Fruit fly (Drosophila melanogaster): Measurements from ENCODE around the gene Aven.

The Aven gene

dm6 chrX:12579506-12579999, 49.9 kb downstream of the Aven start (continued):
- TF ChIP-seq Lpt (GFP tag; optimal IDR thresholded peaks at IDR 0.05): no peak
- TF ChIP-seq E2f1 (GFP tag; IDR thresholded peaks at IDR 0.05): peak; percentile 86
- TF ChIP-seq ssp (GFP tag; IDR thresholded peaks at IDR 0.05): peak; percentile 79
- peak; percentile 92 for TF ChIP-seq CG11456 (GFP tag; IDR thresholded peaks at IDR 0.05)
- peak; percentile 92 for TF ChIP-seq NC2β (GFP tag; optimal IDR thresholded peaks at IDR 0.05)
- no peak for TF ChIP-seq sna (GFP tag; IDR thresholded peaks at IDR 0.05; ENCODE audit: partially characterized antibody)
- peak; percentile 92 for TF ChIP-seq CG12299 (tag; optimal IDR thresholded peaks at IDR 0.05)
- TF ChIP-seq caup (GFP tag; optimal IDR thresholded peaks at IDR 0.05; ENCODE audit: severe bottlenecking): peak; percentile 96
- peak; percentile 97 for TF ChIP-seq lilli (GFP tag; optimal IDR thresholded peaks at IDR 0.05)
- TF ChIP-seq maf-S (GFP tag; optimal IDR thresholded peaks at IDR 0.05): peak; percentile 95
- TF ChIP-seq Stat92E (GFP tag; optimal IDR thresholded peaks at IDR 0.05): no peak
- TF ChIP-seq CG6791 (GFP tag; IDR thresholded peaks at IDR 0.05; ENCODE audit: partially characterized antibody): no peak
- TF ChIP-seq gfzf (GFP tag; optimal IDR thresholded peaks at IDR 0.05): no peak
- peak; percentile 93 for TF ChIP-seq az2 (GFP tag; optimal IDR thresholded peaks at IDR 0.05)
- peak; percentile 76 for TF ChIP-seq peb (GFP tag; IDR thresholded peaks at IDR 0.05)
- peak; percentile 97 for TF ChIP-seq Hmr (GFP tag; optimal IDR thresholded peaks at IDR 0.05)
- TF ChIP-seq hb (GFP tag; IDR thresholded peaks at IDR 0.05; ENCODE audit: partially characterized antibody): no peak
- peak; percentile 96 for TF ChIP-seq unpg (GFP tag; optimal IDR thresholded peaks at IDR 0.05)
- TF ChIP-seq schlank (tag; optimal IDR thresholded peaks at IDR 0.05): peak; percentile 93
- TF ChIP-seq vvl (GFP tag; IDR thresholded peaks at IDR 0.05): peak; percentile 94
- TF ChIP-seq CG11093 (GFP tag; IDR thresholded peaks at IDR 0.05): peak; percentile 86
- peak; percentile 86 for TF ChIP-seq H15 (GFP tag; IDR thresholded peaks at IDR 0.05)
- TF ChIP-seq zfh2 (GFP tag; optimal IDR thresholded peaks at IDR 0.05): peak; percentile 96
- TF ChIP-seq CG8359 (GFP tag; optimal IDR thresholded peaks at IDR 0.05; ENCODE audit: borderline replicate concordance): peak; percentile 84
- TF ChIP-seq ind (GFP tag; optimal IDR thresholded peaks at IDR 0.05): peak; percentile 94
- peak; percentile 95 for TF ChIP-seq CG2712 (tag; optimal IDR thresholded peaks at IDR 0.05)
- TF ChIP-seq aop (GFP tag; IDR thresholded peaks at IDR 0.05): no peak
- TF ChIP-seq psq (GFP tag; optimal IDR thresholded peaks at IDR 0.05): peak; percentile 49
- TF ChIP-seq croc (GFP tag; conservative IDR thresholded peaks at IDR 0.05): peak; percentile 78
- 0 out of 3 replicates have a peak, but pooled peaks have one; percentile 10 for TF ChIP-seq CG14860 (GFP tag; IDR thresholded peaks at IDR 0.05; ENCODE audit: partially characterized antibody)
- peak; percentile 87 for TF ChIP-seq CG1603 (tag; optimal IDR thresholded peaks at IDR 0.05)
- peak; percentile 83 for TF ChIP-seq CG14710 (tag; optimal IDR thresholded peaks at IDR 0.05)
- no peak for TF ChIP-seq zen2 (GFP tag; IDR thresholded peaks at IDR 0.05; ENCODE audit: partially characterized antibody)
- peak; percentile 82 for TF ChIP-seq Ets97D (GFP tag; optimal IDR thresholded peaks at IDR 0.05)
- no peak for TF ChIP-seq mld (GFP tag; IDR thresholded peaks at IDR 0.05; ENCODE audit: partially characterized antibody)
- peak; percentile 94 for TF ChIP-seq CG6765 (GFP tag; optimal IDR thresholded peaks at IDR 0.05)
- TF ChIP-seq Opbp (GFP tag; IDR thresholded peaks at IDR 0.05; ENCODE audit: partially characterized antibody): no peak
- peak; percentile 73 for TF ChIP-seq Lhr (GFP tag; optimal IDR thresholded peaks at IDR 0.05)
- TF ChIP-seq CG1602 (GFP tag; optimal IDR thresholded peaks at IDR 0.05): peak; percentile 88
- peak; percentile 97 for TF ChIP-seq PHDP (tag; optimal IDR thresholded peaks at IDR 0.05)
- TF ChIP-seq CG14441 (GFP tag; IDR thresholded peaks at IDR 0.05): peak; percentile 94
- TF ChIP-seq CG42726 (GFP tag; IDR thresholded peaks at IDR 0.05; ENCODE audit: partially characterized antibody): no peak
- peak; percentile 95 for TF ChIP-seq CG12104 (GFP tag; optimal IDR thresholded peaks at IDR 0.05)
- TF ChIP-seq ro (GFP tag; IDR thresholded peaks at IDR 0.05): peak; percentile 74
- peak; percentile 94 for TF ChIP-seq Ssrp (tag; optimal IDR thresholded peaks at IDR 0.05)
- TF ChIP-seq CG12219 (GFP tag; optimal IDR thresholded peaks at IDR 0.05): peak; percentile 93
- TF ChIP-seq Fer1 (GFP tag; optimal IDR thresholded peaks at IDR 0.05): peak; percentile 96
- peak; percentile 94 for TF ChIP-seq vfl (GFP tag; optimal IDR thresholded peaks at IDR 0.05)
- no peak for TF ChIP-seq Tbp (GFP tag; optimal IDR thresholded peaks at IDR 0.05)
- TF ChIP-seq cad (GFP tag; optimal IDR thresholded peaks at IDR 0.05): no peak
